Worm (Caenorhabditis elegans) whole organism, L1 larva: ENCODE data around the gene F54H12.10.

Experiments used
- C04F5.9 ChIP-seq: sonication (generic microtip); optimal IDR thresholded peaks from 2 replicates; lab custom pipeline; 2016; ENCODE audit warnings: missing genetic modification characterization, missing compliant biosample characterization
- C16A3.4 ChIP-seq: fragments of 150-350 bp; optimal IDR thresholded peaks from 2 replicates; lab custom pipeline; 2014; ENCODE audit warnings: missing biosample characterization, missing genetic modification characterization
- F16B12.6 ChIP-seq: fragments of 150-350 bp; optimal IDR thresholded peaks from 2 replicates; lab custom pipeline; 2014; ENCODE audit warnings: missing biosample characterization, missing genetic modification characterization
- Y116A8C.19 ChIP-seq: sonication (generic microtip); optimal IDR thresholded peaks from 2 replicates; lab custom pipeline; 2016; ENCODE audit warnings: missing compliant biosample characterization, missing genetic modification characterization, borderline replicate concordance
- aha-1 ChIP-seq: fragments of 150-350 bp; optimal IDR thresholded peaks from 2 replicates; lab custom pipeline; 2014; ENCODE audit warnings: missing biosample characterization, missing genetic modification characterization
- alr-1 ChIP-seq: fragments of 200-800 bp; sonication (Bioruptor generic); optimal IDR thresholded peaks from 2 replicates; lab custom pipeline; 2018; ENCODE audit warnings: borderline replicate concordance, mild to moderate bottlenecking, missing genetic modification characterization, missing compliant biosample characterization
- aly-2 ChIP-seq: fragments of 150-350 bp; optimal IDR thresholded peaks from 2 replicates; lab custom pipeline; 2014; ENCODE audit warnings: missing biosample characterization, missing genetic modification characterization
- ama-1 ChIP-seq: fragments of 150-350 bp; optimal IDR thresholded peaks from 2 replicates; lab custom pipeline; 2014
- ceh-63 ChIP-seq: fragments of 200-800 bp; sonication (Bioruptor generic); optimal IDR thresholded peaks from 2 replicates; lab custom pipeline; 2018; ENCODE audit warnings: mild to moderate bottlenecking, missing genetic modification characterization, missing compliant biosample characterization
- ceh-8 ChIP-seq: fragments of 200-800 bp; sonication (Bioruptor generic); optimal IDR thresholded peaks from 2 replicates; lab custom pipeline; 2018; ENCODE audit warnings: mild to moderate bottlenecking, missing genetic modification characterization, moderate library complexity, missing compliant biosample characterization
- ceh-82 ChIP-seq, 3 experiments: fragments of 150-350 bp in 1 of 3; sonication (generic microtip) in 2 of 3; optimal IDR thresholded peaks; 2 replicates each; lab custom pipeline; 2014 to 2017; ENCODE audit warnings: missing biosample characterization in 3 of 3, missing genetic modification characterization in 3 of 3
- ces-1 ChIP-seq: fragments of 150-350 bp; optimal IDR thresholded peaks from 2 replicates; lab custom pipeline; 2014; ENCODE audit warnings: missing biosample characterization, missing genetic modification reagents, missing genetic modification characterization
- dpl-1 ChIP-seq, 3 experiments: fragments of 150-350 bp in 2 of 3; sonication (generic microtip) in 1 of 3; optimal IDR thresholded peaks; 2 replicates each; lab custom pipeline; 2014 to 2017; ENCODE audit warnings: missing biosample characterization in 3 of 3, missing genetic modification characterization in 3 of 3, missing genetic modification reagents in 3 of 3
- dsc-1 ChIP-seq: sonication (generic microtip); optimal IDR thresholded peaks from 2 replicates; lab custom pipeline; 2016; ENCODE audit warnings: mild to moderate bottlenecking, missing genetic modification characterization, missing compliant biosample characterization
- egl-27 ChIP-seq, 2 experiments: fragments of 150-350 bp in 1 of 2; sonication (generic microtip); optimal IDR thresholded peaks; 3 replicates each; lab custom pipeline; 2017 to 2018; ENCODE audit warnings: missing biosample characterization in 2 of 2, missing genetic modification characterization in 2 of 2, missing genetic modification reagents in 2 of 2
- elt-2 ChIP-seq: sonication (generic microtip); optimal IDR thresholded peaks from 2 replicates; lab custom pipeline; 2016; ENCODE audit warnings: missing genetic modification characterization, mild to moderate bottlenecking, inconsistent platforms, missing compliant biosample characterization, missing genetic modification reagents
- ets-5 ChIP-seq: fragments of 200-800 bp; sonication (Bioruptor generic); IDR thresholded peaks from 2 replicates; pipeline ENCODE4 v1.3.6; 2022; ENCODE audit warnings: missing genetic modification characterization, missing compliant biosample characterization
- fkh-4 ChIP-seq: sonication (generic microtip); optimal IDR thresholded peaks from 2 replicates; lab custom pipeline; 2016; ENCODE audit warnings: missing compliant biosample characterization, missing genetic modification characterization, borderline replicate concordance
- fkh-8 ChIP-seq: sonication (generic microtip); optimal IDR thresholded peaks from 2 replicates; lab custom pipeline; 2016; ENCODE audit warnings: mild to moderate bottlenecking, missing genetic modification characterization, missing compliant biosample characterization
- grh-1 ChIP-seq: fragments of 200-800 bp; sonication (Bioruptor generic); IDR thresholded peaks from 2 replicates; pipeline ENCODE4 v1.3.6; 2022; ENCODE audit warnings: missing genetic modification reagents, missing genetic modification characterization, missing compliant biosample characterization
- hlh-4 ChIP-seq: sonication (generic microtip); optimal IDR thresholded peaks from 2 replicates; lab custom pipeline; 2016; ENCODE audit warnings: mild to moderate bottlenecking, missing genetic modification characterization, missing compliant biosample characterization
- isw-1 ChIP-seq: fragments of 200-800 bp; sonication (Bioruptor generic); IDR thresholded peaks from 2 replicates; pipeline ENCODE4 v1.3.6; 2022; ENCODE audit warnings: missing genetic modification characterization, missing compliant biosample characterization
- lin-14 ChIP-seq: fragments of 200-800 bp; sonication (Bioruptor generic); optimal IDR thresholded peaks from 2 replicates; lab custom pipeline; 2018; ENCODE audit warnings: mild to moderate bottlenecking, missing genetic modification characterization, moderate library complexity, missing compliant biosample characterization
- lin-35 ChIP-seq, 2 experiments: fragments of 150-350 bp; optimal IDR thresholded peaks; 2 replicates each; lab custom pipeline; 2014; ENCODE audit warnings: missing biosample characterization in 2 of 2, missing genetic modification characterization in 2 of 2, missing genetic modification reagents in 2 of 2
- lin-39 ChIP-seq: fragments of 150-350 bp; optimal IDR thresholded peaks from 2 replicates; lab custom pipeline; 2014; ENCODE audit warnings: missing biosample characterization, missing genetic modification reagents, missing genetic modification characterization
- lir-3 ChIP-seq: sonication (generic microtip); optimal IDR thresholded peaks from 2 replicates; lab custom pipeline; 2016; ENCODE audit warnings: mild to moderate bottlenecking, missing genetic modification characterization, moderate library complexity, missing compliant biosample characterization; ENCODE audit not compliant: poor library complexity
- lsy-2 ChIP-seq, 2 experiments: fragments of 150-350 bp; optimal IDR thresholded peaks; 2 replicates each; lab custom pipeline; 2014; ENCODE audit warnings: missing biosample characterization in 2 of 2, missing genetic modification characterization in 2 of 2
- mdl-1 ChIP-seq, 2 experiments: fragments of 150-350 bp; optimal IDR thresholded peaks; 2 replicates each; lab custom pipeline; 2014 to 2017; ENCODE audit warnings: missing biosample characterization in 2 of 2, missing genetic modification characterization in 2 of 2, inconsistent platforms in 1 of 2
- nhr-11 ChIP-seq: fragments of 150-350 bp; optimal IDR thresholded peaks from 2 replicates; lab custom pipeline; 2014; ENCODE audit warnings: missing biosample characterization, missing genetic modification characterization
- nhr-237 ChIP-seq: fragments of 150-350 bp; optimal IDR thresholded peaks from 2 replicates; lab custom pipeline; 2014; ENCODE audit warnings: missing biosample characterization, missing genetic modification characterization
- nhr-28 ChIP-seq: fragments of 150-350 bp; optimal IDR thresholded peaks from 2 replicates; lab custom pipeline; 2014; ENCODE audit warnings: missing biosample characterization, missing genetic modification characterization
- nhr-47 ChIP-seq: sonication (generic microtip); optimal IDR thresholded peaks from 2 replicates; lab custom pipeline; 2016; ENCODE audit warnings: mild to moderate bottlenecking, missing genetic modification characterization, moderate library complexity, missing compliant biosample characterization
- nhr-85 ChIP-seq: sonication (generic microtip); peaks from one replicate; lab custom pipeline; 2016; ENCODE audit warnings: missing genetic modification characterization, inconsistent platforms, missing compliant biosample characterization
- pag-3 ChIP-seq: sonication (generic microtip); optimal IDR thresholded peaks from 2 replicates; lab custom pipeline; 2017; ENCODE audit warnings: missing genetic modification characterization, mild to moderate bottlenecking, missing compliant biosample characterization, antibody characterized with exemption, borderline replicate concordance; ENCODE audit not compliant: insufficient read depth
- pax-3 ChIP-seq: fragments of 200-800 bp; sonication (Bioruptor generic); optimal IDR thresholded peaks from 2 replicates; lab custom pipeline; 2018; ENCODE audit warnings: mild to moderate bottlenecking, missing genetic modification characterization, moderate library complexity, missing compliant biosample characterization
- pqm-1 ChIP-seq: sonication (generic microtip); optimal IDR thresholded peaks from 3 replicates; lab custom pipeline; 2017; ENCODE audit warnings: missing biosample characterization, missing genetic modification characterization
- rnt-1 ChIP-seq: sonication (generic microtip); optimal IDR thresholded peaks from 2 replicates; lab custom pipeline; 2016; ENCODE audit warnings: mild to moderate bottlenecking, missing genetic modification characterization, moderate library complexity, missing compliant biosample characterization
- sox-4 ChIP-seq: sonication (generic microtip); optimal IDR thresholded peaks from 2 replicates; lab custom pipeline; 2016; ENCODE audit warnings: missing genetic modification characterization, missing compliant biosample characterization
- tlp-1 ChIP-seq: fragments of 150-350 bp; optimal IDR thresholded peaks from 2 replicates; lab custom pipeline; 2014; ENCODE audit warnings: missing biosample characterization, missing genetic modification characterization
- unc-30 ChIP-seq: sonication (generic microtip); optimal IDR thresholded peaks from 2 replicates; lab custom pipeline; 2017; ENCODE audit warnings: missing biosample characterization, missing genetic modification characterization
- vab-15 ChIP-seq: sonication (generic microtip); optimal IDR thresholded peaks from 2 replicates; lab custom pipeline; 2017; ENCODE audit warnings: missing genotype, mild to moderate bottlenecking, missing genetic modification characterization, missing compliant biosample characterization
- zag-1 ChIP-seq: fragments of 150-350 bp; optimal IDR thresholded peaks from 2 replicates; lab custom pipeline; 2014; ENCODE audit warnings: missing biosample characterization, missing genetic modification characterization
- ztf-4 ChIP-seq: fragments of 150-350 bp; optimal IDR thresholded peaks from 2 replicates; lab custom pipeline; 2014; ENCODE audit warnings: missing biosample characterization, missing genetic modification characterization

The F54H12.10 gene

DNA sequence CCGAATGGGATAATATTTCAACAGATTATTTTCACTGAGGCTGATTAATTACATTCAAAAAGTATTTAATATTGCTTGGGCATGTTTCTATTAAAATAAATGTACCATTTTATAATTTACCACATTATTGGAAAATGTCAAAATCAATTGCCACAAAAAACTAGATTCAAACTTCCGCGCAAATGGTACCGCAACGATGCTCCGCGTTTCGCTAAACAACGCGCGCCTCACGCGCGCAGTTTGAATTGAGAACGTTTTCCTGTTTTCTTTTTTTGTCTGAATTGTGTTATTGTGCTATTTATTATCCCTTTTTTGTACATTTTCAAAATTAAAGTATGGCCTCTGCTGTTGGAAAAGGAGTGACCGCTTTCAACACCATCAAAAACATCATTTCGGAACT is 18.0 kb downstream of the F54H12.10 start, which contains the start of gene C29E4.12 (continued):
- TF ChIP-seq hlh-4 = no peak
- peak; percentile 65 for TF ChIP-seq pax-3 (tag; lab: Kevin White, UChicago)
- peak; percentile 96 to 98 (median 98) for TF ChIP-seq dpl-1 (GFP tag; optimal IDR thresholded peaks at IDR 0.05; lab: Kevin White, UChicago)
- no peak for TF ChIP-seq vab-15 (tag; lab: Kevin White, UChicago)
- no peak for TF ChIP-seq ceh-63 (GFP tag; lab: Kevin White, UChicago)
- peak; percentile 82 for TF ChIP-seq isw-1 (GFP tag; lab: Robert Waterston, UW)
- peak in 1 of 2 experiments; percentile 66 for TF ChIP-seq mdl-1 (tag; optimal IDR thresholded peaks at IDR 0.05; lab: Kevin White, UChicago)
- TF ChIP-seq lin-39 (tag; lab: Kevin White, UChicago) = peak; percentile 41
- TF ChIP-seq ceh-8 = no peak
- no peak for TF ChIP-seq fkh-4 (tag; lab: Kevin White, UChicago)
- no peak for TF ChIP-seq ets-5 (GFP tag; lab: Robert Waterston, UW)
- peak; percentile 59 for TF ChIP-seq nhr-11 (tag; lab: Kevin White, UChicago)
- peak; percentile 87 for TF ChIP-seq rnt-1
- no peak for TF ChIP-seq zag-1 (tag; lab: Kevin White, UChicago)
- peak; percentile 62 for TF ChIP-seq fkh-8 (tag; lab: Kevin White, UChicago)
- peak; percentile 62 for TF ChIP-seq F16B12.6 (tag; lab: Kevin White, UChicago)
- TF ChIP-seq lir-3 (tag; lab: Kevin White, UChicago) = peak; percentile 61
- peak; percentile 84 for TF ChIP-seq nhr-47 (tag; lab: Kevin White, UChicago)
- no peak for TF ChIP-seq aha-1 (tag; lab: Kevin White, UChicago)
- peak; percentile 63 for TF ChIP-seq C04F5.9 (tag; lab: Kevin White, UChicago)
- TF ChIP-seq pag-3 = no peak
- TF ChIP-seq egl-27 (tag; optimal IDR thresholded peaks at IDR 0.05; lab: Kevin White, UChicago) = no peak
- no peak for TF ChIP-seq dsc-1
- TF ChIP-seq ces-1 (GFP tag; lab: Kevin White, UChicago) = no peak
- TF ChIP-seq grh-1 (GFP tag; lab: Robert Waterston, UW) = peak; percentile 69
- no peak for TF ChIP-seq sox-4
- TF ChIP-seq ama-1 = no peak
- peak; percentile 98 to 99 for TF ChIP-seq lin-35 (GFP tag; optimal IDR thresholded peaks at IDR 0.05; lab: Kevin White, UChicago)
- TF ChIP-seq aly-2 (tag; lab: Kevin White, UChicago) = peak; percentile 64
- TF ChIP-seq elt-2 (tag; lab: Kevin White, UChicago) = peak; percentile 26

DNA sequence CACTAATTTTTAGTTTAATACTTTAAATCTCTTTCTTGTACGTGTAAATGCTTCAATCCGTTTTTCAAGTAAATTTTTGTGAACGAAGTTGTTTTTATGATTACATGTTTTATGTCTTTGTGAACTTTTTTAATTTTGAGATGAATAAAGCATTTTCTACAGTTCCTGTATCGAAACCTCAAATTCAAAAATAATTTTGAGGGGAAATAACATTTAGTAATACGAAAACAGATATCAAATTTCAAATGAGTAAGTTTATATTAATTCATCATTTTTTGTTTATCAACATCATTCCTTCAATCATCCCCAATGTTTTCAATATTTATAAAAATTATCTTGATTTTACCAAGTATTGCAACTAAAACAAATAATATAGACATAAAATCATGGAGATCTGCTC is 21.2 kb downstream of the F54H12.10 start, which contains the start of gene C29E4.10:
C29E4.10 (plus strand) TSS at position 301 of the 400 bp plus-strand sequence.
- TF ChIP-seq tlp-1 (tag; lab: Kevin White, UChicago) (no peak), nhr-237 (tag; lab: Kevin White, UChicago) (no peak), lsy-2 (tag; optimal IDR thresholded peaks at IDR 0.05; lab: Kevin White, UChicago) (no peak), nhr-28 (no peak), lin-14 (GFP tag; lab: Kevin White, UChicago) (no peak), pqm-1 (tag; lab: Kevin White, UChicago) (no peak), aly-2 (tag; lab: Kevin White, UChicago) (no peak), unc-30 (tag; lab: Kevin White, UChicago) (no peak), ceh-82 (tag; optimal IDR thresholded peaks at IDR 0.05; lab: Kevin White, UChicago) (no peak), alr-1 (tag; lab: Kevin White, UChicago) (no peak), nhr-85 (tag; lab: Kevin White, UChicago) (no peak), Y116A8C.19 (no peak), ztf-4 (tag; lab: Kevin White, UChicago) (no peak), C16A3.4 (tag; lab: Kevin White, UChicago) (no peak)
